Fruit fly (Drosophila melanogaster) whole organism, embryonic: ENCODE data around the gene Or85a.

Experiments used
- CG10274 ChIP-seq: fragments of 200-800 bp; sonication (Bioruptor generic); optimal IDR thresholded peaks from 3 replicates; lab custom pipeline; 2017; ENCODE audit warnings: missing biosample characterization, mild to moderate bottlenecking, missing genetic modification characterization
- CG10431 ChIP-seq: fragments of 200-800 bp; sonication (Bioruptor generic); optimal IDR thresholded peaks from 3 replicates; lab custom pipeline; 2018; ENCODE audit warnings: missing biosample characterization, mild to moderate bottlenecking, missing genetic modification characterization
- CG10654 ChIP-seq: fragments of 200-800 bp; sonication (Bioruptor generic); optimal IDR thresholded peaks from 2 replicates; lab custom pipeline; 2016; ENCODE audit warnings: missing biosample characterization, missing genetic modification characterization
- CG11456 ChIP-seq: fragments of 200-800 bp; sonication (Bioruptor generic); IDR thresholded peaks from 3 replicates; pipeline ENCODE4 v1.3.6; 2022; ENCODE audit warnings: missing biosample characterization, missing genetic modification characterization
- CG12104 ChIP-seq: fragments of 200-800 bp; sonication (Bioruptor generic); optimal IDR thresholded peaks from 3 replicates; lab custom pipeline; 2016; ENCODE audit warnings: missing biosample characterization, missing genetic modification characterization
- CG13894 ChIP-seq: fragments of 200-800 bp; sonication (Bioruptor generic); optimal IDR thresholded peaks from 3 replicates; lab custom pipeline; 2018; ENCODE audit warnings: missing biosample characterization, mild to moderate bottlenecking, missing genetic modification characterization, moderate library complexity
- CG15479 ChIP-seq: fragments of 200-800 bp; sonication (Bioruptor generic); optimal IDR thresholded peaks from 3 replicates; lab custom pipeline; 2019; ENCODE audit warnings: missing biosample characterization, mild to moderate bottlenecking, missing genetic modification characterization, moderate library complexity
- CG18262 ChIP-seq: fragments of 200-800 bp; optimal IDR thresholded peaks from 3 replicates; lab custom pipeline; 2019; ENCODE audit warnings: missing biosample characterization, mild to moderate bottlenecking, missing genetic modification characterization, moderate library complexity
- CG2678 ChIP-seq: fragments of 200-800 bp; sonication (Bioruptor generic); optimal IDR thresholded peaks from 3 replicates; lab custom pipeline; 2019; ENCODE audit warnings: missing biosample characterization, mild to moderate bottlenecking, missing genetic modification characterization, moderate library complexity
- CG3407 ChIP-seq: fragments of 200-800 bp; sonication (Bioruptor generic); optimal IDR thresholded peaks from 2 replicates; lab custom pipeline; 2018; ENCODE audit warnings: missing biosample characterization, mild to moderate bottlenecking, missing genetic modification characterization
- CG3847 ChIP-seq: fragments of 200-800 bp; sonication (Bioruptor generic); IDR thresholded peaks from 2 replicates; pipeline ENCODE4 v1.3.6; 2022; ENCODE audit warnings: missing biosample characterization, missing genetic modification characterization
- CG6689 ChIP-seq: fragments of 200-800 bp; sonication (Bioruptor generic); IDR thresholded peaks from 2 replicates; pipeline ENCODE4 v1.3.6; 2022; ENCODE audit warnings: missing biosample characterization, missing genetic modification characterization
- CG7786 ChIP-seq: fragments of 200-800 bp; sonication (Bioruptor generic); optimal IDR thresholded peaks from 2 replicates; lab custom pipeline; 2016; ENCODE audit warnings: missing biosample characterization, missing genetic modification characterization
- CHES-1-like ChIP-seq: fragments of 200-800 bp; sonication (Bioruptor generic); optimal IDR thresholded peaks from 2 replicates; lab custom pipeline; 2016; ENCODE audit warnings: missing biosample characterization, missing genetic modification characterization
- D ChIP-seq, 2 experiments: fragments of 200-800 bp in 1 of 2; fragments of >200 bp in 1 of 2; sonication (Bioruptor generic) in 1 of 2; optimal IDR thresholded peaks; 2 replicates in 1 of 2; 3 replicates in 1 of 2; lab custom pipeline; 2017; ENCODE audit warnings: mild to moderate bottlenecking in 1 of 2, missing biosample characterization in 1 of 2, missing genetic modification characterization in 1 of 2, missing genetic modification reagents in 1 of 2
- Deaf1 ChIP-seq: fragments of 200-800 bp; optimal IDR thresholded peaks from 3 replicates; lab custom pipeline; 2019; ENCODE audit warnings: missing biosample characterization, mild to moderate bottlenecking, missing genetic modification characterization, moderate library complexity
- Ets65A ChIP-seq: fragments of 200-800 bp; sonication (Bioruptor generic); peaks from one replicate; lab custom pipeline; 2016; ENCODE audit warnings: missing biosample characterization, missing genetic modification characterization
- Ets97D ChIP-seq: fragments of 200-800 bp; sonication (Bioruptor generic); optimal IDR thresholded peaks from 3 replicates; lab custom pipeline; 2016; ENCODE audit warnings: missing biosample characterization, missing genetic modification characterization
- HLHmδ ChIP-seq: fragments of 200-800 bp; sonication (Bioruptor generic); optimal IDR thresholded peaks from 2 replicates; lab custom pipeline; 2018; ENCODE audit warnings: missing biosample characterization, mild to moderate bottlenecking, missing genetic modification characterization, moderate library complexity
- Hand ChIP-seq: fragments of 200-800 bp; sonication (Bioruptor generic); optimal IDR thresholded peaks from 2 replicates; lab custom pipeline; 2017; ENCODE audit warnings: mild to moderate bottlenecking, missing biosample characterization, missing genetic modification reagents, missing genetic modification characterization
- Jarid2 ChIP-seq: fragments of 200-800 bp; sonication (Bioruptor generic); optimal IDR thresholded peaks from 3 replicates; lab custom pipeline; 2017; ENCODE audit warnings: mild to moderate bottlenecking, missing biosample characterization, missing genetic modification reagents, missing genetic modification characterization
- MESR4 ChIP-seq: fragments of 200-800 bp; sonication (Bioruptor generic); optimal IDR thresholded peaks from 2 replicates; lab custom pipeline; 2018; ENCODE audit warnings: missing biosample characterization, mild to moderate bottlenecking, missing genetic modification characterization, moderate library complexity
- MTF-1 ChIP-seq: fragments of 200-800 bp; sonication (Bioruptor generic); optimal IDR thresholded peaks from 2 replicates; lab custom pipeline; 2018; ENCODE audit warnings: missing biosample characterization, mild to moderate bottlenecking, missing genetic modification characterization, borderline replicate concordance
- Neu2 ChIP-seq: fragments of 200-800 bp; sonication (Bioruptor generic); optimal IDR thresholded peaks from 3 replicates; lab custom pipeline; 2016; ENCODE audit warnings: missing biosample characterization, missing genetic modification characterization, borderline replicate concordance
- Nf-YB ChIP-seq: fragments of 200-800 bp; sonication (Bioruptor generic); optimal IDR thresholded peaks from 3 replicates; lab custom pipeline; 2019; ENCODE audit warnings: missing biosample characterization, mild to moderate bottlenecking, missing genetic modification characterization, moderate library complexity
- Nf-YC ChIP-seq: fragments of 200-800 bp; optimal IDR thresholded peaks from 3 replicates; lab custom pipeline; 2019; ENCODE audit warnings: missing biosample characterization, mild to moderate bottlenecking, missing genetic modification characterization, moderate library complexity
- Oli ChIP-seq: fragments of 200-800 bp; sonication (Bioruptor generic); optimal IDR thresholded peaks from 2 replicates; lab custom pipeline; 2018; ENCODE audit warnings: missing biosample characterization, mild to moderate bottlenecking, missing genetic modification characterization, moderate library complexity
- Ssrp ChIP-seq: fragments of 200-800 bp; sonication (Bioruptor generic); optimal IDR thresholded peaks from 2 replicates; lab custom pipeline; 2018; ENCODE audit warnings: missing biosample characterization, mild to moderate bottlenecking, missing genetic modification characterization, moderate library complexity
- Vsx1 ChIP-seq: fragments of 200-800 bp; sonication (Bioruptor generic); optimal IDR thresholded peaks from 2 replicates; lab custom pipeline; 2017; ENCODE audit warnings: missing biosample characterization, mild to moderate bottlenecking, missing genetic modification characterization, missing genetic modification reagents
- ash1 ChIP-seq: fragments of 200-800 bp; sonication (Bioruptor generic); optimal IDR thresholded peaks from 2 replicates; lab custom pipeline; 2018; ENCODE audit warnings: missing biosample characterization, mild to moderate bottlenecking, missing genetic modification characterization
- crol ChIP-seq: fragments of 200-800 bp; sonication (Bioruptor generic); IDR thresholded peaks from 2 replicates; pipeline ENCODE4 v1.3.6; 2022; ENCODE audit warnings: missing biosample characterization, missing genetic modification characterization
- gfzf ChIP-seq: fragments of 200-800 bp; sonication (Bioruptor generic); optimal IDR thresholded peaks from 2 replicates; lab custom pipeline; 2016; ENCODE audit warnings: missing biosample characterization, mild to moderate bottlenecking, missing genetic modification characterization, moderate library complexity
- ind ChIP-seq: fragments of 200-800 bp; sonication (Bioruptor generic); optimal IDR thresholded peaks from 3 replicates; lab custom pipeline; 2016; ENCODE audit warnings: missing biosample characterization, missing genetic modification characterization
- jing ChIP-seq: fragments of 200-800 bp; sonication (Bioruptor generic); optimal IDR thresholded peaks from 2 replicates; lab custom pipeline; 2018; ENCODE audit warnings: missing biosample characterization, mild to moderate bottlenecking, missing genetic modification characterization
- mirr ChIP-seq: fragments of 200-800 bp; sonication (Bioruptor generic); optimal IDR thresholded peaks from 3 replicates; lab custom pipeline; 2018; ENCODE audit warnings: missing biosample characterization, mild to moderate bottlenecking, missing genetic modification characterization
- prd ChIP-seq, 3 experiments: fragments of >200 bp in 2 of 3; fragments of 200-800 bp in 1 of 3; sonication (Bioruptor generic) in 1 of 3; optimal IDR thresholded peaks in 2 of 3; IDR thresholded peaks in 1 of 3; 2 replicates in 2 of 3; 3 replicates in 1 of 3; pipeline versions ENCODE4 v1.3.6 to Lab custom; 2017 to 2022; ENCODE audit warnings: missing biosample characterization in 1 of 3, missing genetic modification characterization in 1 of 3
- sens ChIP-seq: fragments of 200-800 bp; sonication (Bioruptor generic); peaks from one replicate; lab custom pipeline; 2016; ENCODE audit warnings: missing biosample characterization, missing genetic modification characterization
- tll ChIP-seq, 2 experiments: fragments of 200-800 bp in 1 of 2; fragments of >200 bp in 1 of 2; sonication (Bioruptor generic) in 1 of 2; optimal IDR thresholded peaks; 2 replicates each; lab custom pipeline; 2017 to 2019; ENCODE audit warnings: missing biosample characterization in 2 of 2, missing genetic modification characterization in 2 of 2, mild to moderate bottlenecking in 1 of 2, moderate library complexity in 1 of 2
- trem ChIP-seq: fragments of 200-800 bp; optimal IDR thresholded peaks from 3 replicates; lab custom pipeline; 2019; ENCODE audit warnings: missing biosample characterization, mild to moderate bottlenecking, missing genetic modification characterization, moderate library complexity
- twi ChIP-seq: fragments of 200-800 bp; optimal IDR thresholded peaks from 2 replicates; lab custom pipeline; 2019; ENCODE audit warnings: missing biosample characterization, mild to moderate bottlenecking, missing genetic modification characterization, moderate library complexity
- usp ChIP-seq: fragments of >200 bp; optimal IDR thresholded peaks from 2 replicates; lab custom pipeline; 2017; ENCODE audit warnings: missing biosample characterization, missing genetic modification characterization
- zen ChIP-seq: fragments of 200-800 bp; sonication (Bioruptor generic); optimal IDR thresholded peaks from 3 replicates; lab custom pipeline; 2018; ENCODE audit warnings: missing biosample characterization, mild to moderate bottlenecking, missing genetic modification characterization, moderate library complexity

Or85a gene

dm6 chr3R:8321447-8321846 is at the start of gene Or85a:
Gene Or85a (plus strand): TSS chr3R:8321747.
- TF ChIP-seq CG3847 (GFP tag; lab: Robert Waterston, UW) (no peak), CG12104 (no peak), ind (GFP tag; lab: Kevin White, UChicago) (no peak), trem (tag; lab: Kevin White, UChicago) (no peak), Ets97D (GFP tag; lab: Kevin White, UChicago) (no peak), sens (no peak), CG10431 (no peak), Ets65A (GFP tag; lab: Kevin White, UChicago) (no peak), CG11456 (GFP tag; lab: Robert Waterston, UW) (no peak), ash1 (GFP tag; lab: Kevin White, UChicago) (no peak), CG7786 (GFP tag; lab: Kevin White, UChicago) (no peak), jing (no peak)

- TF ChIP-seq Ets65A (GFP tag; lab: Kevin White, UChicago) (peak; percentile 27), CG6689 (no peak)
Measured at dm6 chr3R:8272573-8273165, 48.9 kb upstream of the Or85a start.

- peak; percentile 76 for TF ChIP-seq D (optimal IDR thresholded peaks at IDR 0.05; lab: Kevin White, UChicago)
- TF ChIP-seq D (GFP tag; optimal IDR thresholded peaks at IDR 0.05; lab: Kevin White, UChicago): no peak
- TF ChIP-seq CG10274 (GFP tag; lab: Kevin White, UChicago): no peak
- TF ChIP-seq CG15479 (GFP tag; lab: Kevin White, UChicago): peak; percentile 32
- peak; percentile 77 for TF ChIP-seq twi (tag; lab: Kevin White, UChicago)
- TF ChIP-seq CG3847 (GFP tag; lab: Robert Waterston, UW): no peak
- no peak for TF ChIP-seq CG13894 (tag; lab: Kevin White, UChicago)
- no peak for TF ChIP-seq usp (GFP tag; lab: Kevin White, UChicago)
- TF ChIP-seq zen (tag; lab: Kevin White, UChicago): peak; percentile 89
- no peak for TF ChIP-seq MTF-1
- no peak for TF ChIP-seq CG18262 (tag; lab: Kevin White, UChicago)
- TF ChIP-seq gfzf (GFP tag; lab: Kevin White, UChicago): no peak
- TF ChIP-seq prd (optimal IDR thresholded peaks at IDR 0.05; lab: Kevin White, UChicago): no peak
- TF ChIP-seq prd (GFP tag; IDR thresholded peaks at IDR 0.05; lab: Robert Waterston, UW): peak; percentile 72; the same call in 2 of the 3 replicates
- peak in 1 of 2 experiments; percentile 10 for TF ChIP-seq tll (GFP tag; optimal IDR thresholded peaks at IDR 0.05; lab: Kevin White, UChicago)
- TF ChIP-seq Ssrp (tag; lab: Kevin White, UChicago): no peak
Measured at dm6 chr3R:8275031-8275430, 46.5 kb upstream of the Or85a start.

- TF ChIP-seq CG10654 (GFP tag; lab: Kevin White, UChicago): no peak
- TF ChIP-seq Jarid2 (GFP tag; lab: Kevin White, UChicago): peak; percentile 57
- TF ChIP-seq Vsx1 (GFP tag; lab: Kevin White, UChicago): no peak
- peak; percentile 95 for TF ChIP-seq HLHmδ (GFP tag; lab: Kevin White, UChicago)
- TF ChIP-seq Neu2: peak; percentile 41
- TF ChIP-seq CHES-1-like (GFP tag; lab: Kevin White, UChicago): no peak
- peak; percentile 94 for TF ChIP-seq Nf-YB (GFP tag; lab: Kevin White, UChicago)
- peak; percentile 53 for TF ChIP-seq sens
- TF ChIP-seq crol: peak; percentile 80
- TF ChIP-seq Deaf1 (tag; lab: Kevin White, UChicago): peak; percentile 90
- TF ChIP-seq CG3407 (GFP tag; lab: Kevin White, UChicago): no peak
- no peak for TF ChIP-seq CG2678 (tag; lab: Kevin White, UChicago)
- TF ChIP-seq mirr (GFP tag; lab: Kevin White, UChicago): no peak
- TF ChIP-seq CG15479 (GFP tag; lab: Kevin White, UChicago): peak; percentile 94
- TF ChIP-seq Hand: no peak
- TF ChIP-seq Oli (tag; lab: Kevin White, UChicago): no peak
- peak; percentile 94 for TF ChIP-seq Nf-YC
- peak in 1 of 2 experiments; percentile 56 for TF ChIP-seq tll (GFP tag; optimal IDR thresholded peaks at IDR 0.05; lab: Kevin White, UChicago)
- peak; percentile 15 for TF ChIP-seq Ets65A (GFP tag; lab: Kevin White, UChicago)
- TF ChIP-seq MESR4 (GFP tag; lab: Kevin White, UChicago): no peak
Measured at dm6 chr3R:8277494-8278293, 43.9 kb upstream of the Or85a start, which contains the start of gene ato. Gene ato (plus strand): TSS chr3R:8278052.
